Worm (Caenorhabditis elegans): Measurements from ENCODE around the gene Y43F8B.1.

ce11 chrV:19518468-19519168 is 27.4 kb downstream of the Y43F8B.1 start:
- TF ChIP-seq ceh-43 (GFP tag; optimal IDR thresholded peaks at IDR 0.05) (no peak), sptf-1 (tag; optimal IDR thresholded peaks at IDR 0.05) (no peak), nhr-28 (tag; optimal IDR thresholded peaks at IDR 0.05) (no peak), blmp-1 (tag; optimal IDR thresholded peaks at IDR 0.05) (no peak), pha-4 (tag; optimal IDR thresholded peaks at IDR 0.05) (no peak)

Measured in whole organism, mixed stage, embryonic.